Worm (Caenorhabditis elegans) whole organism, midembryonic: ENCODE data around the gene F36G9.13.

Source experiments
- T22C8.4 ChIP-seq: fragments of 200-800 bp; sonication (Bioruptor generic); IDR thresholded peaks from 2 replicates; pipeline ENCODE4 v1.3.6; 2022; ENCODE audit warnings: missing genetic modification characterization, missing compliant biosample characterization
- cog-1 ChIP-seq: sonication (generic microtip); optimal IDR thresholded peaks from 2 replicates; lab custom pipeline; 2016; ENCODE audit warnings: missing genetic modification characterization, missing compliant biosample characterization
- flt-1 ChIP-seq: fragments of 200-800 bp; sonication (Bioruptor generic); IDR thresholded peaks from 2 replicates; pipeline ENCODE4 v1.3.6; 2022; ENCODE audit warnings: missing genetic modification characterization, missing compliant biosample characterization
- klf-2 ChIP-seq: fragments of 200-800 bp; sonication (Bioruptor generic); conservative IDR thresholded peaks from 2 replicates; pipeline ENCODE4 v1.3.6; 2022; ENCODE audit warnings: missing genetic modification reagents, missing genetic modification characterization, missing compliant biosample characterization
- med-1 ChIP-seq: sonication (generic microtip); optimal IDR thresholded peaks from 2 replicates; lab custom pipeline; 2017; ENCODE audit warnings: missing genetic modification characterization, mild to moderate bottlenecking, missing compliant biosample characterization, antibody characterized with exemption, missing genetic modification reagents; ENCODE audit not compliant: insufficient read depth
- ref-1 ChIP-seq: fragments of 200-800 bp; sonication (Bioruptor generic); conservative IDR thresholded peaks from 2 replicates; pipeline ENCODE4 v1.3.6; 2022; ENCODE audit warnings: missing genetic modification reagents, missing genetic modification characterization, missing compliant biosample characterization
- tab-1 ChIP-seq: fragments of 200-800 bp; sonication (Bioruptor generic); IDR thresholded peaks from 2 replicates; pipeline ENCODE4 v1.3.6; 2022; ENCODE audit warnings: missing genetic modification characterization, missing compliant biosample characterization
- ztf-23 ChIP-seq: fragments of 200-800 bp; sonication (Bioruptor generic); IDR thresholded peaks from 2 replicates; pipeline ENCODE4 v1.3.6; 2022; ENCODE audit warnings: missing genetic modification reagents, missing genetic modification characterization, missing compliant biosample characterization
- ztf-29 ChIP-seq: fragments of 200-800 bp; sonication (Bioruptor generic); IDR thresholded peaks from 2 replicates; pipeline ENCODE4 v1.3.6; 2022; ENCODE audit warnings: missing genetic modification reagents, missing genetic modification characterization, missing compliant biosample characterization

The F36G9.13 gene

ce11 chrV:16020042-16020441 is 36.9 kb downstream of the F36G9.13 start, which contains the start of gene srx-44:
Gene srx-44 (plus strand): TSS chrV:16020342.
- TF ChIP-seq ztf-29 (GFP tag; lab: Robert Waterston, UW) = no peak
- TF ChIP-seq ztf-23 (GFP tag; lab: Robert Waterston, UW) = no peak
- TF ChIP-seq klf-2 (GFP tag; lab: Robert Waterston, UW) = no peak
- TF ChIP-seq tab-1 (GFP tag; lab: Robert Waterston, UW) = no peak
- no peak for TF ChIP-seq med-1 (GFP tag; lab: Kevin White, UChicago)
- TF ChIP-seq ref-1 (GFP tag; lab: Robert Waterston, UW) = no peak
- TF ChIP-seq cog-1 (tag; lab: Kevin White, UChicago) = no peak
- TF ChIP-seq flt-1 (GFP tag; lab: Robert Waterston, UW) = no peak

- peak; percentile 30 for TF ChIP-seq cog-1 (tag; lab: Kevin White, UChicago)
- peak; percentile 61 for TF ChIP-seq flt-1 (GFP tag; lab: Robert Waterston, UW)
- no peak for TF ChIP-seq ref-1 (GFP tag; lab: Robert Waterston, UW)
- 0 out of 2 replicates have a peak, but pooled peaks have one; percentile 40 for TF ChIP-seq ztf-23 (GFP tag; lab: Robert Waterston, UW)
Observed at ce11 chrV:16022600-16022999, 39.5 kb downstream of the F36G9.13 start.

- TF ChIP-seq flt-1 (GFP tag; lab: Robert Waterston, UW) = no peak
- TF ChIP-seq ref-1 (GFP tag; lab: Robert Waterston, UW) = no peak
- TF ChIP-seq med-1 (GFP tag; lab: Kevin White, UChicago) = no peak
Observed at ce11 chrV:16023051-16023450, 40.0 kb downstream of the F36G9.13 start, which contains the start of gene cwc-15. Gene cwc-15 (plus strand): TSS chrV:16023351.

ce11 chrV:16023559-16023958 is 40.5 kb downstream of the F36G9.13 start:
- TF ChIP-seq ztf-23 (GFP tag; lab: Robert Waterston, UW) (no peak), cog-1 (tag; lab: Kevin White, UChicago) (no peak), flt-1 (GFP tag; lab: Robert Waterston, UW) (no peak), T22C8.4 (no peak), med-1 (GFP tag; lab: Kevin White, UChicago) (no peak), klf-2 (GFP tag; lab: Robert Waterston, UW) (no peak), tab-1 (GFP tag; lab: Robert Waterston, UW) (no peak), ztf-29 (GFP tag; lab: Robert Waterston, UW) (no peak), ref-1 (GFP tag; lab: Robert Waterston, UW) (no peak)

ce11 chrV:16024300-16024699 is 41.2 kb downstream of the F36G9.13 start, which contains the start of gene T10C6.6:
Gene T10C6.6 (plus strand): TSS chrV:16024326.
- TF ChIP-seq tab-1 (GFP tag; lab: Robert Waterston, UW) (no peak), med-1 (GFP tag; lab: Kevin White, UChicago) (no peak), klf-2 (GFP tag; lab: Robert Waterston, UW) (no peak), cog-1 (tag; lab: Kevin White, UChicago) (no peak), flt-1 (GFP tag; lab: Robert Waterston, UW) (no peak), ztf-23 (GFP tag; lab: Robert Waterston, UW) (no peak), T22C8.4 (no peak), ztf-29 (GFP tag; lab: Robert Waterston, UW) (no peak), ref-1 (GFP tag; lab: Robert Waterston, UW) (no peak)

ce11 chrV:16024917-16025316 is 41.8 kb downstream of the F36G9.13 start:
- no peak for TF ChIP-seq flt-1 (GFP tag; lab: Robert Waterston, UW)
- TF ChIP-seq tab-1 (GFP tag; lab: Robert Waterston, UW) = 0 out of 2 replicates have a peak, but pooled peaks have one; percentile 39

- no peak for TF ChIP-seq flt-1 (GFP tag; lab: Robert Waterston, UW)
- no peak for TF ChIP-seq ztf-29 (GFP tag; lab: Robert Waterston, UW)
- TF ChIP-seq T22C8.4 = no peak
- TF ChIP-seq ztf-23 (GFP tag; lab: Robert Waterston, UW) = no peak
- TF ChIP-seq ref-1 (GFP tag; lab: Robert Waterston, UW) = no peak
- no peak for TF ChIP-seq cog-1 (tag; lab: Kevin White, UChicago)
- TF ChIP-seq med-1 (GFP tag; lab: Kevin White, UChicago) = no peak
- no peak for TF ChIP-seq tab-1 (GFP tag; lab: Robert Waterston, UW)
- no peak for TF ChIP-seq klf-2 (GFP tag; lab: Robert Waterston, UW)
Observed at ce11 chrV:16029237-16029636, 46.1 kb downstream of the F36G9.13 start.

ce11 chrV:16031571-16031970 is 48.5 kb downstream of the F36G9.13 start, which contains the start of gene T10C6.7:
Gene T10C6.7 (minus strand): TSS chrV:16031713.
- TF ChIP-seq flt-1 (GFP tag; lab: Robert Waterston, UW) = no peak

ce11 chrV:16032761-16033160 is 49.7 kb downstream of the F36G9.13 start, which contains the start of gene T10C6.16:
Gene T10C6.16 (minus strand): TSS chrV:16033005.
- TF ChIP-seq med-1 (GFP tag; lab: Kevin White, UChicago) = no peak
- no peak for TF ChIP-seq ztf-23 (GFP tag; lab: Robert Waterston, UW)
- TF ChIP-seq ztf-29 (GFP tag; lab: Robert Waterston, UW) = no peak
- TF ChIP-seq T22C8.4 = no peak
- TF ChIP-seq klf-2 (GFP tag; lab: Robert Waterston, UW) = no peak
- no peak for TF ChIP-seq cog-1 (tag; lab: Kevin White, UChicago)
- TF ChIP-seq flt-1 (GFP tag; lab: Robert Waterston, UW) = no peak
- no peak for TF ChIP-seq ref-1 (GFP tag; lab: Robert Waterston, UW)
- no peak for TF ChIP-seq tab-1 (GFP tag; lab: Robert Waterston, UW)

- TF ChIP-seq flt-1 (GFP tag; lab: Robert Waterston, UW) (no peak), ztf-29 (GFP tag; lab: Robert Waterston, UW) (no peak), tab-1 (GFP tag; lab: Robert Waterston, UW) (no peak), cog-1 (tag; lab: Kevin White, UChicago) (no peak), T22C8.4 (no peak), ref-1 (GFP tag; lab: Robert Waterston, UW) (no peak)
Observed at ce11 chrV:16033491-16033890, 50.4 kb downstream of the F36G9.13 start.
